Worm (Caenorhabditis elegans) whole organism, young adult: ENCODE data around the gene srg-69.

Source experiments
- B0261.1 ChIP-seq: sonication (generic microtip); optimal IDR thresholded peaks from 2 replicates; lab custom pipeline; 2016; ENCODE audit warnings: mild to moderate bottlenecking, missing genetic modification characterization, moderate library complexity, missing compliant biosample characterization
- D2030.7 ChIP-seq: fragments of 200-800 bp; sonication (Bioruptor generic); IDR thresholded peaks from 2 replicates; pipeline ENCODE4 v1.3.6; 2022; ENCODE audit warnings: missing genetic modification reagents, missing genetic modification characterization, missing compliant biosample characterization
- F22D6.2 ChIP-seq: sonication (generic microtip); optimal IDR thresholded peaks from 2 replicates; lab custom pipeline; 2016; ENCODE audit warnings: mild to moderate bottlenecking, missing genetic modification characterization, missing compliant biosample characterization
- F33H1.4 ChIP-seq: fragments of 200-800 bp; sonication (Bioruptor generic); IDR thresholded peaks from 2 replicates; pipeline ENCODE4 v1.3.6; 2022; ENCODE audit warnings: missing genetic modification reagents, missing genetic modification characterization, missing compliant biosample characterization
- F37B4.10 ChIP-seq: fragments of 200-800 bp; sonication (Bioruptor generic); IDR thresholded peaks from 2 replicates; pipeline ENCODE4 v1.3.6; 2022; ENCODE audit warnings: missing genetic modification characterization, missing compliant biosample characterization
- F39B2.1 ChIP-seq: fragments of 200-800 bp; sonication (Bioruptor generic); IDR thresholded peaks from 2 replicates; pipeline ENCODE4 v1.3.6; 2022; ENCODE audit warnings: missing genetic modification reagents, missing genetic modification characterization, missing compliant biosample characterization
- F49E8.2 ChIP-seq: sonication (generic microtip); optimal IDR thresholded peaks from 3 replicates; lab custom pipeline; 2017; ENCODE audit warnings: missing genetic modification characterization, mild to moderate bottlenecking, missing compliant biosample characterization, antibody characterized with exemption, moderate library complexity; ENCODE audit not compliant: insufficient read depth
- K11D2.4 ChIP-seq: fragments of 200-800 bp; sonication (Bioruptor generic); IDR thresholded peaks from 2 replicates; pipeline ENCODE4 v1.3.6; 2022; ENCODE audit warnings: missing genetic modification reagents, missing genetic modification characterization, missing compliant biosample characterization
- T07F8.4 ChIP-seq: sonication (generic microtip); optimal IDR thresholded peaks from 2 replicates; lab custom pipeline; 2016; ENCODE audit warnings: mild to moderate bottlenecking, missing genetic modification characterization, moderate library complexity, missing compliant biosample characterization
- Y67H2A.10 ChIP-seq: fragments of 200-800 bp; sonication (Bioruptor generic); conservative IDR thresholded peaks from 2 replicates; pipeline ENCODE4 v1.3.6; 2022; ENCODE audit warnings: missing genetic modification reagents, missing genetic modification characterization, missing compliant biosample characterization
- Y95B8A.8 ChIP-seq: fragments of 200-800 bp; sonication (Bioruptor generic); IDR thresholded peaks from 2 replicates; pipeline ENCODE4 v1.3.6; 2022; ENCODE audit warnings: missing genetic modification reagents, missing genetic modification characterization, missing compliant biosample characterization
- aptf-3 ChIP-seq: fragments of 200-800 bp; sonication (Bioruptor generic); IDR thresholded peaks from 2 replicates; pipeline ENCODE4 v1.3.6; 2022; ENCODE audit warnings: missing genetic modification characterization, missing compliant biosample characterization
- athp-1 ChIP-seq: sonication (generic microtip); optimal IDR thresholded peaks from 2 replicates; lab custom pipeline; 2017; ENCODE audit warnings: mild to moderate bottlenecking, missing genetic modification characterization, missing compliant biosample characterization
- attf-5 ChIP-seq: fragments of 200-800 bp; sonication (Bioruptor generic); optimal IDR thresholded peaks from 2 replicates; lab custom pipeline; 2018; ENCODE audit warnings: mild to moderate bottlenecking, missing genetic modification characterization, missing compliant biosample characterization
- attf-6 ChIP-seq: fragments of 200-800 bp; sonication (Bioruptor generic); IDR thresholded peaks from 2 replicates; pipeline ENCODE4 v1.3.6; 2022; ENCODE audit warnings: missing genetic modification reagents, missing genetic modification characterization, missing compliant biosample characterization
- bed-2 ChIP-seq: fragments of 200-800 bp; sonication (Bioruptor generic); IDR thresholded peaks from 2 replicates; pipeline ENCODE4 v1.3.6; 2022; ENCODE audit warnings: missing genetic modification reagents, missing genetic modification characterization, missing compliant biosample characterization
- ccch-3 ChIP-seq: fragments of 200-800 bp; sonication (Bioruptor generic); optimal IDR thresholded peaks from 2 replicates; lab custom pipeline; 2018; ENCODE audit warnings: mild to moderate bottlenecking, missing genetic modification characterization, missing compliant biosample characterization
- cebp-1 ChIP-seq, 2 experiments: fragments of 200-800 bp in 1 of 2; sonication (Bioruptor generic) in 1 of 2; sonication (generic microtip) in 1 of 2; IDR thresholded peaks in 1 of 2; optimal IDR thresholded peaks in 1 of 2; 2 replicates each; pipeline versions ENCODE4 v1.3.6 to Lab custom; 2017 to 2022; ENCODE audit warnings: missing compliant biosample characterization in 2 of 2, missing genetic modification characterization in 2 of 2, mild to moderate bottlenecking in 1 of 2, missing genetic modification reagents in 1 of 2, moderate library complexity in 1 of 2
- ceh-100 ChIP-seq: fragments of 200-800 bp; sonication (Bioruptor generic); IDR thresholded peaks from 2 replicates; pipeline ENCODE4 v1.3.6; 2022; ENCODE audit warnings: missing genetic modification reagents, missing genetic modification characterization, missing compliant biosample characterization
- ceh-40 ChIP-seq: fragments of 200-800 bp; sonication (Bioruptor generic); IDR thresholded peaks from 2 replicates; pipeline ENCODE4 v1.3.6; 2022; ENCODE audit warnings: missing genetic modification characterization, missing compliant biosample characterization
- ceh-79 ChIP-seq: sonication (generic microtip); optimal IDR thresholded peaks from 2 replicates; lab custom pipeline; 2017; ENCODE audit warnings: mild to moderate bottlenecking, missing genetic modification characterization, missing compliant biosample characterization
- dpff-1 ChIP-seq: sonication (generic microtip); optimal IDR thresholded peaks from 2 replicates; lab custom pipeline; 2017; ENCODE audit warnings: mild to moderate bottlenecking, missing genetic modification characterization, missing compliant biosample characterization
- egl-18 ChIP-seq: fragments of 200-800 bp; sonication (Bioruptor generic); IDR thresholded peaks from 2 replicates; pipeline ENCODE4 v1.3.6; 2022; ENCODE audit warnings: missing genetic modification reagents, missing genetic modification characterization, missing compliant biosample characterization
- egrh-3 ChIP-seq: fragments of 200-800 bp; sonication (Bioruptor generic); IDR thresholded peaks from 2 replicates; pipeline ENCODE4 v1.3.6; 2022; ENCODE audit warnings: missing genetic modification reagents, missing genetic modification characterization, missing compliant biosample characterization
- hlh-26 ChIP-seq: fragments of 200-800 bp; sonication (Bioruptor generic); conservative IDR thresholded peaks from 2 replicates; pipeline ENCODE4 v1.3.6; 2022; ENCODE audit warnings: missing genetic modification reagents, missing genetic modification characterization, missing compliant biosample characterization
- hmg-1.2 ChIP-seq: fragments of 200-800 bp; sonication (Bioruptor generic); IDR thresholded peaks from 2 replicates; pipeline ENCODE4 v1.3.6; 2022; ENCODE audit warnings: missing genetic modification reagents, missing genetic modification characterization, missing compliant biosample characterization
- lin-35 ChIP-seq, 3 experiments: fragments of 150-350 bp in 2 of 3; sonication (generic microtip) in 1 of 3; optimal IDR thresholded peaks; 2 replicates each; lab custom pipeline; 2014 to 2018; ENCODE audit warnings: missing biosample characterization in 3 of 3, missing genetic modification characterization in 3 of 3, missing genetic modification reagents in 3 of 3
- lin-40 ChIP-seq: sonication (generic microtip); optimal IDR thresholded peaks from 2 replicates; lab custom pipeline; 2016; ENCODE audit warnings: missing genetic modification characterization, mild to moderate bottlenecking, missing compliant biosample characterization, missing genotype, missing genetic modification reagents
- madf-3 ChIP-seq: fragments of 200-800 bp; sonication (Bioruptor generic); IDR thresholded peaks from 2 replicates; pipeline ENCODE4 v1.3.6; 2022; ENCODE audit warnings: missing genetic modification reagents, missing genetic modification characterization, missing compliant biosample characterization
- madf-6 ChIP-seq: fragments of 200-800 bp; sonication (Bioruptor generic); IDR thresholded peaks from 2 replicates; pipeline ENCODE4 v1.3.6; 2022; ENCODE audit warnings: missing genetic modification reagents, missing genetic modification characterization, missing compliant biosample characterization
- mel-28 ChIP-seq: sonication (generic microtip); optimal IDR thresholded peaks from 2 replicates; lab custom pipeline; 2016; ENCODE audit warnings: borderline replicate concordance, mild to moderate bottlenecking, missing genetic modification characterization, missing compliant biosample characterization
- nfyb-1 ChIP-seq: fragments of 200-800 bp; sonication (Bioruptor generic); IDR thresholded peaks from 2 replicates; pipeline ENCODE4 v1.3.6; 2022; ENCODE audit warnings: missing genetic modification reagents, missing genetic modification characterization, missing compliant biosample characterization
- nhr-27 ChIP-seq: fragments of 200-800 bp; sonication (Bioruptor generic); optimal IDR thresholded peaks from 2 replicates; lab custom pipeline; 2018; ENCODE audit warnings: mild to moderate bottlenecking, missing genetic modification characterization, moderate library complexity, missing compliant biosample characterization
- sdz-38 ChIP-seq: sonication (generic microtip); optimal IDR thresholded peaks from 2 replicates; lab custom pipeline; 2016; ENCODE audit warnings: missing genotype, missing genetic modification characterization, missing compliant biosample characterization
- unc-130 ChIP-seq: sonication (generic microtip); optimal IDR thresholded peaks from 2 replicates; lab custom pipeline; 2016; ENCODE audit warnings: missing genetic modification reagents, missing genetic modification characterization, missing compliant biosample characterization
- zim-3 ChIP-seq: sonication (generic microtip); optimal IDR thresholded peaks from 2 replicates; lab custom pipeline; 2017; ENCODE audit warnings: mild to moderate bottlenecking, missing genetic modification characterization, moderate library complexity, missing compliant biosample characterization
- ztf-25 ChIP-seq: fragments of 200-800 bp; sonication (Bioruptor generic); IDR thresholded peaks from 2 replicates; pipeline ENCODE4 v1.3.6; 2022; ENCODE audit warnings: missing genetic modification reagents, missing genetic modification characterization, missing compliant biosample characterization
- ztf-28 ChIP-seq: fragments of 200-800 bp; sonication (Bioruptor generic); IDR thresholded peaks from 2 replicates; pipeline ENCODE4 v1.3.6; 2022; ENCODE audit warnings: missing genetic modification reagents, missing genetic modification characterization, missing compliant biosample characterization

The srg-69 gene

ce11 chrII:5358137-5358745 is 2.8 kb downstream of the srg-69 start, which contains the start of the genes F09E5.11 and bmy-1 (continued):
- TF ChIP-seq athp-1 = peak; percentile 73
- TF ChIP-seq sdz-38 (tag; lab: Kevin White, UChicago) = no peak
- peak; percentile 80 for TF ChIP-seq nfyb-1 (GFP tag; lab: Robert Waterston, UW)
- TF ChIP-seq T07F8.4 (tag; lab: Kevin White, UChicago) = no peak
- TF ChIP-seq ztf-28 = peak; percentile 77
- TF ChIP-seq F39B2.1 (GFP tag; lab: Robert Waterston, UW) = no peak
- peak; percentile 65 for TF ChIP-seq lin-40 (tag; lab: Kevin White, UChicago)
- peak; percentile 97 for TF ChIP-seq attf-5
- peak; percentile 16 for TF ChIP-seq F49E8.2 (tag; lab: Kevin White, UChicago)
- TF ChIP-seq F22D6.2 (tag; lab: Kevin White, UChicago) = no peak
- no peak for TF ChIP-seq attf-6 (GFP tag; lab: Robert Waterston, UW)
- peak; percentile 51; the same call in 1 of the 2 replicates for TF ChIP-seq hmg-1.2 (GFP tag; lab: Robert Waterston, UW)
- peak; percentile 70 for TF ChIP-seq madf-6 (GFP tag; lab: Robert Waterston, UW)
- TF ChIP-seq ceh-79 (tag; lab: Kevin White, UChicago) = no peak
- peak; percentile 87 for TF ChIP-seq K11D2.4
- TF ChIP-seq madf-3 (GFP tag; lab: Robert Waterston, UW) = peak; percentile 87; the same call in 1 of the 2 replicates
- TF ChIP-seq mel-28 (tag; lab: Kevin White, UChicago) = no peak
- peak; percentile 72 for TF ChIP-seq egrh-3 (GFP tag; lab: Robert Waterston, UW)
- TF ChIP-seq cebp-1 (GFP tag; IDR thresholded peaks at IDR 0.05; lab: Robert Waterston, UW) = peak; percentile 81
- TF ChIP-seq cebp-1 (tag; optimal IDR thresholded peaks at IDR 0.05; lab: Kevin White, UChicago) = peak; percentile 92
- TF ChIP-seq B0261.1 = peak; percentile 26
- TF ChIP-seq ztf-25 (GFP tag; lab: Robert Waterston, UW) = peak; percentile 91
- no peak for TF ChIP-seq hlh-26 (GFP tag; lab: Robert Waterston, UW)
- peak; percentile 86 for TF ChIP-seq Y67H2A.10 (GFP tag; lab: Robert Waterston, UW)
- TF ChIP-seq nhr-27 (tag; lab: Kevin White, UChicago) = no peak
- peak; percentile 80 for TF ChIP-seq ceh-100
- no peak for TF ChIP-seq F37B4.10 (GFP tag; lab: Robert Waterston, UW)
- TF ChIP-seq D2030.7 (GFP tag; lab: Robert Waterston, UW) = peak; percentile 79
- 0 out of 2 replicates have a peak, but pooled peaks have one; percentile 39 for TF ChIP-seq ceh-40 (GFP tag; lab: Robert Waterston, UW)
- TF ChIP-seq ccch-3 (GFP tag; lab: Kevin White, UChicago) = peak; percentile 74
- TF ChIP-seq bed-2 = peak; percentile 94
- no peak for TF ChIP-seq zim-3 (tag; lab: Kevin White, UChicago)
- peak in 1 of 3 experiments; percentile 19 for TF ChIP-seq lin-35 (GFP tag; optimal IDR thresholded peaks at IDR 0.05; lab: Kevin White, UChicago)

- no peak for TF ChIP-seq aptf-3 (GFP tag; lab: Robert Waterston, UW)
- TF ChIP-seq ztf-25 (GFP tag; lab: Robert Waterston, UW) = no peak
- TF ChIP-seq Y95B8A.8 = no peak
- TF ChIP-seq, all 124 proteins: peak for 0
Observed at ce11 chrII:5359252-5359651, 3.8 kb downstream of the srg-69 start, which contains the start of gene sec-6. sec-6 (plus strand) TSS chrII:5359552.

- no peak for TF ChIP-seq aptf-3 (GFP tag; lab: Robert Waterston, UW)
- TF ChIP-seq egl-18 (GFP tag; lab: Robert Waterston, UW) = no peak
- no peak for TF ChIP-seq F33H1.4
- no peak for TF ChIP-seq dpff-1 (tag; lab: Kevin White, UChicago)
- no peak for TF ChIP-seq F22D6.2 (tag; lab: Kevin White, UChicago)
- no peak for TF ChIP-seq unc-130 (GFP tag; lab: Kevin White, UChicago)
Observed at ce11 chrII:5364516-5364915, 9.0 kb downstream of the srg-69 start.
